Fruit fly (Drosophila melanogaster): Measurements from ENCODE around the gene CG17328.

CG17328 gene

DNA sequence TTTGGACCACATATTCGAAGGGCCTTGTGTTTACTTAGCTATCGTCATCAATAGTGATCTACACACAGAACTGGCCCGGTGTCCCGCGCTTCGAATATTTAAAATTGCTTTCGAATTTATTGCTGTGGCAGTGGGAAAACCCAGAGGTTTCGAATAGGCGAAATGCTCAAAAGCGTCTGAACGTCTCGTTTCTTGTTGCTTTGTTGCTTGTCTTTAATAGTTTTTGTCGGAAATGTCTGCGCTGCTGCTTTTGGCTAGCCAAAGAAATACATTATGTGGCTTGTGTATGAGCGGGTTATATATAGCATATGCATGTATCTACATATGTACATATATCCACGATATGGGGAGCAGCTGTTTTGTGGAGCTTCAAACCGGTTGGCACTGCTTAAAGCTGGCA is 21.5 kb downstream of the CG17328 start (continued):
- TF ChIP-seq Trl (optimal IDR thresholded peaks at IDR 0.05) = no peak
- TF ChIP-seq Trl (GFP tag; optimal IDR thresholded peaks at IDR 0.05) = no peak
- TF ChIP-seq CG12744 (GFP tag; optimal IDR thresholded peaks at IDR 0.05) = no peak
- TF ChIP-seq CG10979 (tag; optimal IDR thresholded peaks at IDR 0.05) = no peak
- no peak for TF ChIP-seq CG13424 (tag; optimal IDR thresholded peaks at IDR 0.05)
- no peak for TF ChIP-seq CG9609 (GFP tag; optimal IDR thresholded peaks at IDR 0.05)
- no peak for TF ChIP-seq CG11723 (GFP tag; optimal IDR thresholded peaks at IDR 0.05)
- TF ChIP-seq Lim3 (GFP tag; IDR thresholded peaks at IDR 0.05) = no peak
- TF ChIP-seq CG16779 (GFP tag; IDR thresholded peaks at IDR 0.05) = no peak
- TF ChIP-seq Neu2 (GFP tag; optimal IDR thresholded peaks at IDR 0.05; ENCODE audit: borderline replicate concordance) = no peak
- no peak for TF ChIP-seq ci (GFP tag; IDR thresholded peaks at IDR 0.05)
- TF ChIP-seq CG7786 (GFP tag; optimal IDR thresholded peaks at IDR 0.05) = no peak
- no peak for TF ChIP-seq bab2 (GFP tag; optimal IDR thresholded peaks at IDR 0.05)
- TF ChIP-seq CG31388 (GFP tag; optimal IDR thresholded peaks at IDR 0.05) = no peak
- no peak for TF ChIP-seq CG6791 (GFP tag; IDR thresholded peaks at IDR 0.05; ENCODE audit: partially characterized antibody)
- no peak for TF ChIP-seq Antp (GFP tag; optimal IDR thresholded peaks at IDR 0.05)
- no peak for TF ChIP-seq CG14441 (GFP tag; IDR thresholded peaks at IDR 0.05)
- no peak for TF ChIP-seq zen2 (GFP tag; IDR thresholded peaks at IDR 0.05; ENCODE audit: partially characterized antibody)
- no peak for TF ChIP-seq slp2 (GFP tag; optimal IDR thresholded peaks at IDR 0.05)
- no peak for TF ChIP-seq dysf (GFP tag; IDR thresholded peaks at IDR 0.05)
- TF ChIP-seq hkb (optimal IDR thresholded peaks at IDR 0.05) = no peak
- no peak for TF ChIP-seq hkb (GFP tag; IDR thresholded peaks at IDR 0.05)
- TF ChIP-seq CG2678 (tag; optimal IDR thresholded peaks at IDR 0.05) = no peak
- TF ChIP-seq CG6813 (GFP tag; optimal IDR thresholded peaks at IDR 0.05) = no peak
- no peak for TF ChIP-seq CG14860 (GFP tag; IDR thresholded peaks at IDR 0.05; ENCODE audit: partially characterized antibody)
- no peak for TF ChIP-seq E2f1 (GFP tag; IDR thresholded peaks at IDR 0.05)
- peak; percentile 28 for TF ChIP-seq pros (GFP tag; optimal IDR thresholded peaks at IDR 0.05)
- no peak for TF ChIP-seq MTF-1 (GFP tag; optimal IDR thresholded peaks at IDR 0.05; ENCODE audit: borderline replicate concordance)
- TF ChIP-seq CG1647 (GFP tag; optimal IDR thresholded peaks at IDR 0.05) = no peak
- TF ChIP-seq Jarid2 (GFP tag; optimal IDR thresholded peaks at IDR 0.05) = no peak
- TF ChIP-seq Ada2b (GFP tag; IDR thresholded peaks at IDR 0.05) = no peak
- no peak for TF ChIP-seq Sox102F (GFP tag; optimal IDR thresholded peaks at IDR 0.05)
- TF ChIP-seq pfk (GFP tag; optimal IDR thresholded peaks at IDR 0.05) = no peak
- TF ChIP-seq h (optimal IDR thresholded peaks at IDR 0.05) = no peak
- TF ChIP-seq CG13894 (tag; optimal IDR thresholded peaks at IDR 0.05) = peak; percentile 51
- TF ChIP-seq trem (tag; optimal IDR thresholded peaks at IDR 0.05) = no peak
- TF ChIP-seq CG12104 (GFP tag; optimal IDR thresholded peaks at IDR 0.05) = no peak
- no peak for TF ChIP-seq ase (GFP tag; IDR thresholded peaks at IDR 0.05)
- no peak for TF ChIP-seq C15 (GFP tag; IDR thresholded peaks at IDR 0.05)
- TF ChIP-seq CG2202 (tag; optimal IDR thresholded peaks at IDR 0.05) = no peak
- TF ChIP-seq Sin3A (optimal IDR thresholded peaks at IDR 0.05) = no peak
- TF ChIP-seq Hey (tag; optimal IDR thresholded peaks at IDR 0.05) = no peak
- TF ChIP-seq pita (GFP tag; optimal IDR thresholded peaks at IDR 0.05) = no peak
- TF ChIP-seq kni (GFP tag; optimal IDR thresholded peaks at IDR 0.05) = peak; percentile 13
- TF ChIP-seq Opbp (GFP tag; IDR thresholded peaks at IDR 0.05; ENCODE audit: partially characterized antibody) = 0 out of 3 replicates have a peak, but pooled peaks have one; percentile 7
- TF ChIP-seq CG10565 (GFP tag; optimal IDR thresholded peaks at IDR 0.05) = no peak
- no peak for TF ChIP-seq zfh1 (GFP tag; IDR thresholded peaks at IDR 0.05)
- no peak for TF ChIP-seq Drgx (GFP tag; IDR thresholded peaks at IDR 0.05)
- no peak for TF ChIP-seq CG15514 (GFP tag; optimal IDR thresholded peaks at IDR 0.05)
- TF ChIP-seq Eip74EF (GFP tag; optimal IDR thresholded peaks at IDR 0.05) = peak in 1 of 2 experiments; percentile 3
- TF ChIP-seq abd-A (tag; optimal IDR thresholded peaks at IDR 0.05) = peak; percentile 58
- no peak for TF ChIP-seq Dek (tag; optimal IDR thresholded peaks at IDR 0.05)

Measured in whole organism, embryonic.